Worm (Caenorhabditis elegans) whole organism, L2 larva: ENCODE measurements around the gene M02B7.7.

Source experiments
- R02D3.7 ChIP-seq: fragments of 150-350 bp; optimal IDR thresholded peaks from 2 replicates; lab custom pipeline; 2014; ENCODE audit warnings: missing biosample characterization, missing genetic modification characterization
- Y55F3AM.14 ChIP-seq: fragments of 200-800 bp; sonication (Bioruptor generic); optimal IDR thresholded peaks from 2 replicates; lab custom pipeline; 2018; ENCODE audit warnings: mild to moderate bottlenecking, missing genetic modification characterization, missing compliant biosample characterization
- blmp-1 ChIP-seq: sonication (generic microtip); optimal IDR thresholded peaks from 2 replicates; lab custom pipeline; 2017; ENCODE audit warnings: missing genetic modification characterization, mild to moderate bottlenecking, missing compliant biosample characterization, antibody characterized with exemption, moderate library complexity; ENCODE audit not compliant: insufficient read depth
- ceh-82 ChIP-seq: fragments of 150-350 bp; optimal IDR thresholded peaks from 2 replicates; lab custom pipeline; 2014; ENCODE audit warnings: missing biosample characterization, missing genetic modification characterization
- dmd-4 ChIP-seq: sonication (generic microtip); optimal IDR thresholded peaks from 2 replicates; lab custom pipeline; 2017; ENCODE audit warnings: missing biosample characterization, missing genetic modification characterization
- fos-1 ChIP-seq: fragments of 150-350 bp; optimal IDR thresholded peaks from 2 replicates; lab custom pipeline; 2014; ENCODE audit warnings: missing biosample characterization, missing genetic modification characterization
- lin-39 ChIP-seq: fragments of 150-350 bp; optimal IDR thresholded peaks from 2 replicates; lab custom pipeline; 2014; ENCODE audit warnings: missing biosample characterization, missing genetic modification reagents, missing genetic modification characterization
- mbf-1 ChIP-seq: sonication (generic microtip); optimal IDR thresholded peaks from 2 replicates; lab custom pipeline; 2017; ENCODE audit warnings: missing biosample characterization, missing genetic modification characterization
- mdl-1 ChIP-seq, 2 experiments: fragments of 150-350 bp in 1 of 2; sonication (generic microtip) in 1 of 2; optimal IDR thresholded peaks; 2 replicates each; lab custom pipeline; 2017; ENCODE audit warnings: missing biosample characterization in 2 of 2, missing genetic modification characterization in 2 of 2
- nhr-11 ChIP-seq: fragments of 150-350 bp; optimal IDR thresholded peaks from 2 replicates; lab custom pipeline; 2014; ENCODE audit warnings: missing biosample characterization, missing genetic modification characterization
- nhr-12 ChIP-seq: fragments of 150-350 bp; optimal IDR thresholded peaks from 2 replicates; lab custom pipeline; 2014; ENCODE audit warnings: missing biosample characterization, missing genetic modification characterization
- unc-39 ChIP-seq: fragments of 150-350 bp; optimal IDR thresholded peaks from 2 replicates; lab custom pipeline; 2014; ENCODE audit warnings: missing biosample characterization, missing genetic modification characterization
- ztf-11 ChIP-seq: sonication (generic microtip); optimal IDR thresholded peaks from 2 replicates; lab custom pipeline; 2017; ENCODE audit warnings: missing biosample characterization, missing genetic modification characterization

DNA sequence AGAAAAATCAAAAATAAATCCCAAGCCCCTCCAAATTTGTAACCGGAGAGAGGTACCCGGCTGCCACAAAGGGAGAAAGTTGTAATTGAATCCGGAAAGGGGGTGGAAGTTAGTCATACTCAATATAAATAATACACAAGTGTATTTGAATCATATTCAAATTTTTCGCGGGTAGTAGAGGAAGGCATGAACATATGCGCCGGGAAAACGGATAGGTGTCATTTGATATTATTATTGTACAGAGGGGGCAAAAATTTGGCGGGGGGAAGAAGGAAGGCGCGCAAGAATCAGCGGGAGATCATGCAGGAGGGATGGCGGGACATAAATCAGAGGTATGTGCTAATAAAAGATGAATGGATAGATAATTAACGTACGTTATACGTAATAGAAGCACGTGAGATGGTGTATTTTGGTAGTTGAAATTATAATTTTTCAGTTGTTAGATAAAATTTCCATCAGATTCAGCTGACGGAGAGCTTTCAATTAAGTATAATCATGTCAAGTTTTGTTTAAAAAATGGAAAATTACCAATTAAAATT is 19.7 kb upstream of the M02B7.7 start, which contains the start of gene F28F9.3:
- no peak for TF ChIP-seq blmp-1
- no peak for TF ChIP-seq unc-39 (tag; lab: Kevin White, UChicago)
- TF ChIP-seq R02D3.7 = no peak
- TF ChIP-seq fos-1 (tag; lab: Kevin White, UChicago) = no peak
- TF ChIP-seq mdl-1 (tag; optimal IDR thresholded peaks at IDR 0.05; lab: Kevin White, UChicago) = no peak
- no peak for TF ChIP-seq mbf-1
- TF ChIP-seq Y55F3AM.14 (GFP tag; lab: Kevin White, UChicago) = no peak
- no peak for TF ChIP-seq nhr-12 (tag; lab: Kevin White, UChicago)
- TF ChIP-seq dmd-4 (tag; lab: Kevin White, UChicago) = no peak
- no peak for TF ChIP-seq ztf-11 (tag; lab: Kevin White, UChicago)
- TF ChIP-seq nhr-11 = no peak
- no peak for TF ChIP-seq ceh-82 (tag; lab: Kevin White, UChicago)
- TF ChIP-seq lin-39 (tag; lab: Kevin White, UChicago) = no peak
